Fruit fly (Drosophila melanogaster): Measurements from ENCODE around the gene Arts.

Gene Arts

dm6 chr3L:16612152-16612551 lies 9.5 kb downstream of the Arts start, which contains the start of gene CG4101 (continued):
- TF ChIP-seq CG4328 (GFP tag; optimal IDR thresholded peaks at IDR 0.05) (peak; percentile 60), CG8765 (GFP tag; IDR thresholded peaks at IDR 0.05) (peak; percentile 65), zf30C (GFP tag; optimal IDR thresholded peaks at IDR 0.05) (no peak), CG34376 (GFP tag; optimal IDR thresholded peaks at IDR 0.05) (peak; percentile 77), dmrt99B (tag; optimal IDR thresholded peaks at IDR 0.05) (peak; percentile 72), Max (GFP tag; optimal IDR thresholded peaks at IDR 0.05) (peak; percentile 72), CG13894 (tag; optimal IDR thresholded peaks at IDR 0.05) (peak; percentile 90), repo (GFP tag; optimal IDR thresholded peaks at IDR 0.05) (peak; percentile 30), CG11398 (GFP tag; optimal IDR thresholded peaks at IDR 0.05) (peak; percentile 5), CG2875 (GFP tag; optimal IDR thresholded peaks at IDR 0.05) (peak; percentile 11), az2 (GFP tag; optimal IDR thresholded peaks at IDR 0.05) (peak; percentile 80), pb (GFP tag; optimal IDR thresholded peaks at IDR 0.05) (peak; percentile 27), fd96Cb (tag; optimal IDR thresholded peaks at IDR 0.05) (peak; percentile 59), otp (GFP tag; IDR thresholded peaks at IDR 0.05) (peak; percentile 66; the same call in 2 of the 3 replicates), sens-2 (GFP tag; IDR thresholded peaks at IDR 0.05) (peak; percentile 60; the same call in 1 of the 2 replicates), CG9437 (GFP tag; optimal IDR thresholded peaks at IDR 0.05) (peak; percentile 37), CG4282 (GFP tag; optimal IDR thresholded peaks at IDR 0.05) (no peak), HmgZ (tag; optimal IDR thresholded peaks at IDR 0.05) (peak; percentile 86), chm (GFP tag; IDR thresholded peaks at IDR 0.05) (no peak), CG4730 (GFP tag; IDR thresholded peaks at IDR 0.05) (peak; percentile 62), CG18476 (GFP tag; optimal IDR thresholded peaks at IDR 0.05) (peak; percentile 72), Hey (tag; optimal IDR thresholded peaks at IDR 0.05) (peak; percentile 35), kay (GFP tag; optimal IDR thresholded peaks at IDR 0.05) (peak; percentile 56), Xrp1 (GFP tag; IDR thresholded peaks at IDR 0.05) (peak; percentile 85), BtbVII (GFP tag; optimal IDR thresholded peaks at IDR 0.05) (peak; percentile 51), H2.0 (GFP tag; IDR thresholded peaks at IDR 0.05) (peak; percentile 77), Rfx (GFP tag; IDR thresholded peaks at IDR 0.05) (peak; percentile 83), CG33213 (GFP tag; optimal IDR thresholded peaks at IDR 0.05) (peak; percentile 73), CG12071 (GFP tag; optimal IDR thresholded peaks at IDR 0.05) (peak; percentile 15), ATbp (GFP tag; optimal IDR thresholded peaks at IDR 0.05) (peak; percentile 48), unc-4 (GFP tag; IDR thresholded peaks at IDR 0.05; ENCODE audit: partially characterized antibody) (peak; percentile 89), CG10209 (GFP tag; optimal IDR thresholded peaks at IDR 0.05) (peak; percentile 74), amos (GFP tag; IDR thresholded peaks at IDR 0.05; ENCODE audit: partially characterized antibody) (peak; percentile 76), slou (GFP tag; optimal IDR thresholded peaks at IDR 0.05) (peak; percentile 77), CG31224 (GFP tag; IDR thresholded peaks at IDR 0.05) (peak; percentile 68), CG8281 (tag; optimal IDR thresholded peaks at IDR 0.05) (peak; percentile 37), Nf-YA (GFP tag; IDR thresholded peaks at IDR 0.05) (no peak), CG18764 (GFP tag; optimal IDR thresholded peaks at IDR 0.05) (peak; percentile 52), CG34422 (GFP tag; IDR thresholded peaks at IDR 0.05) (peak; percentile 81), CG11696 (GFP tag; IDR thresholded peaks at IDR 0.05) (peak; percentile 61; the same call in 1 of the 2 replicates), CG17359 (tag; optimal IDR thresholded peaks at IDR 0.05) (peak; percentile 63), CG17829 (tag; optimal IDR thresholded peaks at IDR 0.05) (peak; percentile 76), CG30403 (GFP tag; optimal IDR thresholded peaks at IDR 0.05) (peak; percentile 91), h (optimal IDR thresholded peaks at IDR 0.05) (no peak), CG6654 (GFP tag; optimal IDR thresholded peaks at IDR 0.05) (no peak), fru (optimal IDR thresholded peaks at IDR 0.05) (no peak), CG13296 (GFP tag; optimal IDR thresholded peaks at IDR 0.05) (peak; percentile 77), wek (GFP tag; optimal IDR thresholded peaks at IDR 0.05) (no peak), ara (GFP tag; IDR thresholded peaks at IDR 0.05) (no peak; the same call in 1 of the 2 replicates), CG4360 (GFP tag; IDR thresholded peaks at IDR 0.05) (peak; percentile 50), oc (tag; optimal IDR thresholded peaks at IDR 0.05) (peak; percentile 44), CG18619 (GFP tag; optimal IDR thresholded peaks at IDR 0.05) (peak; percentile 50)

All from whole organism, embryonic.